Fruit fly (Drosophila melanogaster) whole organism, embryonic: ENCODE data around the gene CG14195.

Experiments
- CG1024 ChIP-seq: fragments of 200-800 bp; sonication (Bioruptor generic); IDR thresholded peaks from 2 replicates; pipeline ENCODE4 v1.3.6; 2022; ENCODE audit warnings: missing biosample characterization, missing genetic modification characterization
- CG10267 ChIP-seq: fragments of 200-800 bp; sonication (Bioruptor generic); optimal IDR thresholded peaks from 2 replicates; lab custom pipeline; 2018; ENCODE audit warnings: missing biosample characterization, mild to moderate bottlenecking, missing genetic modification characterization, moderate library complexity
- CG11093 ChIP-seq: fragments of 200-800 bp; sonication (Bioruptor generic); IDR thresholded peaks from 3 replicates; pipeline ENCODE4 v1.3.6; 2022; ENCODE audit warnings: missing biosample characterization, missing genetic modification characterization
- CG12744 ChIP-seq: fragments of 200-800 bp; sonication (Bioruptor generic); optimal IDR thresholded peaks from 2 replicates; lab custom pipeline; 2016; ENCODE audit warnings: missing biosample characterization, missing genetic modification characterization
- CG12769 ChIP-seq: fragments of 200-800 bp; sonication (Bioruptor generic); optimal IDR thresholded peaks from 2 replicates; lab custom pipeline; 2019; ENCODE audit warnings: missing biosample characterization, mild to moderate bottlenecking, missing genetic modification characterization, moderate library complexity
- CG13123 ChIP-seq: fragments of 200-800 bp; sonication (Bioruptor generic); optimal IDR thresholded peaks from 2 replicates; lab custom pipeline; 2016; ENCODE audit warnings: missing biosample characterization, missing genetic modification characterization
- CG16863 ChIP-seq: fragments of 200-800 bp; sonication (Bioruptor generic); optimal IDR thresholded peaks from 3 replicates; lab custom pipeline; 2016; ENCODE audit warnings: missing biosample characterization, missing genetic modification characterization
- CG17385 ChIP-seq: fragments of 200-800 bp; sonication (Bioruptor generic); optimal IDR thresholded peaks from 3 replicates; lab custom pipeline; 2018; ENCODE audit warnings: missing biosample characterization, mild to moderate bottlenecking, missing genetic modification characterization
- CG1832 ChIP-seq: fragments of 200-800 bp; sonication (Bioruptor generic); optimal IDR thresholded peaks from 2 replicates; lab custom pipeline; 2017; ENCODE audit warnings: missing biosample characterization, mild to moderate bottlenecking, missing genetic modification characterization, inconsistent platforms
- CG2116 ChIP-seq: fragments of 200-800 bp; sonication (Bioruptor generic); optimal IDR thresholded peaks from 3 replicates; lab custom pipeline; 2018; ENCODE audit warnings: missing biosample characterization, mild to moderate bottlenecking, missing genetic modification characterization
- CG31441 ChIP-seq: fragments of 200-800 bp; sonication (Bioruptor generic); IDR thresholded peaks from 2 replicates; pipeline ENCODE4 v1.3.6; 2022; ENCODE audit warnings: missing biosample characterization, missing genetic modification characterization
- CG3726 ChIP-seq: fragments of 200-800 bp; sonication (Bioruptor generic); IDR thresholded peaks from 3 replicates; pipeline ENCODE4, ENCODE4 v1.3.6; 2022; ENCODE audit warnings: missing biosample characterization, missing genetic modification characterization
- CG4617 ChIP-seq: fragments of 200-800 bp; sonication (Bioruptor generic); optimal IDR thresholded peaks from 3 replicates; lab custom pipeline; 2016; ENCODE audit warnings: missing biosample characterization, missing genetic modification characterization, borderline replicate concordance
- CG6254 ChIP-seq: fragments of 200-800 bp; sonication (Bioruptor generic); optimal IDR thresholded peaks from 3 replicates; lab custom pipeline; 2017; ENCODE audit warnings: mild to moderate bottlenecking, missing biosample characterization, missing genetic modification reagents, missing genetic modification characterization
- CG7786 ChIP-seq: fragments of 200-800 bp; sonication (Bioruptor generic); optimal IDR thresholded peaks from 2 replicates; lab custom pipeline; 2016; ENCODE audit warnings: missing biosample characterization, missing genetic modification characterization
- CG7928 ChIP-seq: fragments of 200-800 bp; sonication (Bioruptor generic); optimal IDR thresholded peaks from 2 replicates; lab custom pipeline; 2017; ENCODE audit warnings: missing biosample characterization, mild to moderate bottlenecking, missing genetic modification characterization
- Dip2 ChIP-seq: fragments of 200-800 bp; sonication (Bioruptor generic); IDR thresholded peaks from 2 replicates; pipeline ENCODE4 v1.3.6; 2022; ENCODE audit warnings: missing biosample characterization, missing genetic modification characterization
- E2f1 ChIP-seq: fragments of 200-800 bp; sonication (Bioruptor generic); IDR thresholded peaks from 2 replicates; pipeline ENCODE4 v1.3.6; 2022; ENCODE audit warnings: missing biosample characterization, missing genetic modification characterization
- E2f2 ChIP-seq: fragments of 200-800 bp; sonication (Bioruptor generic); IDR thresholded peaks from 2 replicates; pipeline ENCODE4 v1.3.6; 2022; ENCODE audit warnings: missing biosample characterization, missing genetic modification characterization
- Gsc ChIP-seq: fragments of 200-800 bp; sonication (Bioruptor generic); IDR thresholded peaks from 2 replicates; pipeline ENCODE4 v1.3.6; 2022; ENCODE audit warnings: missing biosample characterization, missing genetic modification characterization
- H15 ChIP-seq: fragments of 200-800 bp; sonication (Bioruptor generic); IDR thresholded peaks from 3 replicates; pipeline ENCODE4 v1.3.6; 2022; ENCODE audit warnings: missing biosample characterization, missing genetic modification characterization
- HLH4C ChIP-seq: fragments of 200-800 bp; sonication (Bioruptor generic); IDR thresholded peaks from 3 replicates; pipeline ENCODE4 v1.3.6; 2022; ENCODE audit warnings: missing biosample characterization, missing genetic modification characterization; ENCODE audit not compliant: partially characterized antibody
- Hmx ChIP-seq: fragments of 200-800 bp; sonication (Bioruptor generic); optimal IDR thresholded peaks from 2 replicates; lab custom pipeline; 2016; ENCODE audit warnings: missing biosample characterization, missing genetic modification characterization
- Hr51 ChIP-seq, 2 experiments: fragments of 200-800 bp; sonication (Bioruptor generic); optimal IDR thresholded peaks; 2 replicates in 1 of 2; 3 replicates in 1 of 2; lab custom pipeline; 2016 to 2018; ENCODE audit warnings: missing biosample characterization in 2 of 2, missing genetic modification characterization in 2 of 2, mild to moderate bottlenecking in 1 of 2, moderate library complexity in 1 of 2
- Lpt ChIP-seq: fragments of >200 bp; optimal IDR thresholded peaks from 2 replicates; lab custom pipeline; 2018; ENCODE audit warnings: missing biosample characterization, missing genetic modification characterization
- MBD-R2 ChIP-seq: fragments of 200-800 bp; sonication (Bioruptor generic); IDR thresholded peaks from 2 replicates; pipeline ENCODE4 v1.3.6; 2022; ENCODE audit warnings: missing biosample characterization, missing genetic modification characterization
- Nf-YB ChIP-seq: fragments of 200-800 bp; sonication (Bioruptor generic); optimal IDR thresholded peaks from 3 replicates; lab custom pipeline; 2019; ENCODE audit warnings: missing biosample characterization, mild to moderate bottlenecking, missing genetic modification characterization, moderate library complexity
- Ptx1 ChIP-seq: fragments of 200-800 bp; sonication (Bioruptor generic); IDR thresholded peaks from 2 replicates; pipeline ENCODE4 v1.3.6; 2022; ENCODE audit warnings: missing biosample characterization, missing genetic modification characterization
- Rx ChIP-seq: fragments of 200-800 bp; sonication (Bioruptor generic); IDR thresholded peaks from 2 replicates; pipeline ENCODE4 v1.3.6; 2022; ENCODE audit warnings: missing biosample characterization, missing genetic modification characterization
- Stat92E ChIP-seq, 3 experiments: fragments of >200 bp in 2 of 3; fragments of 200-800 bp in 1 of 3; sonication (Bioruptor generic) in 1 of 3; optimal IDR thresholded peaks; 2 replicates each; lab custom pipeline; 2017 to 2019; ENCODE audit warnings: missing biosample characterization in 3 of 3, missing genetic modification characterization in 3 of 3, mild to moderate bottlenecking in 1 of 3, moderate library complexity in 1 of 3
- Xbp1 ChIP-seq: fragments of 200-800 bp; sonication (Bioruptor generic); optimal IDR thresholded peaks from 3 replicates; lab custom pipeline; 2016; ENCODE audit warnings: missing biosample characterization, mild to moderate bottlenecking, missing genetic modification characterization
- bab2 ChIP-seq: fragments of 200-800 bp; sonication (Bioruptor generic); optimal IDR thresholded peaks from 2 replicates; lab custom pipeline; 2016; ENCODE audit warnings: missing biosample characterization, missing genetic modification characterization
- bowl ChIP-seq: fragments of 200-800 bp; sonication (Bioruptor generic); IDR thresholded peaks from 2 replicates; pipeline ENCODE4 v1.3.6; 2022; ENCODE audit warnings: missing biosample characterization, missing genetic modification characterization
- dm ChIP-seq: fragments of 200-800 bp; sonication (Bioruptor generic); optimal IDR thresholded peaks from 3 replicates; lab custom pipeline; 2016; ENCODE audit warnings: missing biosample characterization, missing genetic modification characterization
- emc ChIP-seq: fragments of 200-800 bp; sonication (Bioruptor generic); optimal IDR thresholded peaks from 2 replicates; lab custom pipeline; 2016; ENCODE audit warnings: missing biosample characterization, missing genetic modification characterization
- eyg ChIP-seq: fragments of 200-800 bp; sonication (Bioruptor generic); optimal IDR thresholded peaks from 3 replicates; lab custom pipeline; 2016; ENCODE audit warnings: missing biosample characterization, missing genetic modification characterization
- fu2 ChIP-seq: fragments of 200-800 bp; sonication (Bioruptor generic); optimal IDR thresholded peaks from 2 replicates; lab custom pipeline; 2016; ENCODE audit warnings: missing biosample characterization, missing genetic modification characterization
- grau ChIP-seq: fragments of 200-800 bp; optimal IDR thresholded peaks from 3 replicates; lab custom pipeline; 2019; ENCODE audit warnings: missing biosample characterization, mild to moderate bottlenecking, missing genetic modification characterization, moderate library complexity
- grn ChIP-seq: fragments of 200-800 bp; sonication (Bioruptor generic); optimal IDR thresholded peaks from 3 replicates; lab custom pipeline; 2017; ENCODE audit warnings: missing biosample characterization, missing genetic modification characterization
- gsb ChIP-seq: fragments of 200-800 bp; sonication (Bioruptor generic); IDR thresholded peaks from 2 replicates; pipeline ENCODE4 v1.3.6; 2022; ENCODE audit warnings: missing biosample characterization, missing genetic modification characterization
- inv ChIP-seq: fragments of 200-800 bp; sonication (Bioruptor generic); IDR thresholded peaks from 2 replicates; pipeline ENCODE4 v1.3.6; 2022; ENCODE audit warnings: missing biosample characterization, missing genetic modification characterization; ENCODE audit not compliant: partially characterized antibody
- lab ChIP-seq: fragments of 200-800 bp; sonication (Bioruptor generic); optimal IDR thresholded peaks from 3 replicates; lab custom pipeline; 2017; ENCODE audit warnings: missing biosample characterization, missing genetic modification characterization, mild to moderate bottlenecking, moderate library complexity, missing genetic modification reagents
- lmd ChIP-seq: fragments of 200-800 bp; sonication (Bioruptor generic); IDR thresholded peaks from 2 replicates; pipeline ENCODE4 v1.3.6; 2022; ENCODE audit warnings: missing biosample characterization, missing genetic modification characterization
- ranshi ChIP-seq: fragments of 200-800 bp; sonication (Bioruptor generic); IDR thresholded peaks from 2 replicates; pipeline ENCODE4 v1.3.6; 2022; ENCODE audit warnings: missing biosample characterization, missing genetic modification characterization
- sens ChIP-seq: fragments of 200-800 bp; sonication (Bioruptor generic); peaks from one replicate; lab custom pipeline; 2016; ENCODE audit warnings: missing biosample characterization, missing genetic modification characterization
- shn ChIP-seq: fragments of 200-800 bp; sonication (Bioruptor generic); optimal IDR thresholded peaks from 3 replicates; lab custom pipeline; 2016; ENCODE audit warnings: missing biosample characterization, missing genetic modification characterization
- so ChIP-seq: fragments of 200-800 bp; sonication (Bioruptor generic); IDR thresholded peaks from 3 replicates; pipeline ENCODE4 v1.3.6; 2022; ENCODE audit warnings: missing biosample characterization, missing genetic modification characterization
- sob ChIP-seq: fragments of 200-800 bp; sonication (Bioruptor generic); IDR thresholded peaks from 2 replicates; pipeline ENCODE4 v1.3.6; 2022; ENCODE audit warnings: missing biosample characterization, missing genetic modification characterization
- tap ChIP-seq: fragments of 200-800 bp; optimal IDR thresholded peaks from 3 replicates; lab custom pipeline; 2019; ENCODE audit warnings: missing biosample characterization, mild to moderate bottlenecking, missing genetic modification characterization, moderate library complexity
- zen ChIP-seq: fragments of 200-800 bp; sonication (Bioruptor generic); optimal IDR thresholded peaks from 3 replicates; lab custom pipeline; 2018; ENCODE audit warnings: missing biosample characterization, mild to moderate bottlenecking, missing genetic modification characterization, moderate library complexity
- zfh2 ChIP-seq: fragments of 200-800 bp; sonication (Bioruptor generic); optimal IDR thresholded peaks from 2 replicates; lab custom pipeline; 2016; ENCODE audit warnings: missing biosample characterization, missing genetic modification characterization

Gene CG14195

DNA sequence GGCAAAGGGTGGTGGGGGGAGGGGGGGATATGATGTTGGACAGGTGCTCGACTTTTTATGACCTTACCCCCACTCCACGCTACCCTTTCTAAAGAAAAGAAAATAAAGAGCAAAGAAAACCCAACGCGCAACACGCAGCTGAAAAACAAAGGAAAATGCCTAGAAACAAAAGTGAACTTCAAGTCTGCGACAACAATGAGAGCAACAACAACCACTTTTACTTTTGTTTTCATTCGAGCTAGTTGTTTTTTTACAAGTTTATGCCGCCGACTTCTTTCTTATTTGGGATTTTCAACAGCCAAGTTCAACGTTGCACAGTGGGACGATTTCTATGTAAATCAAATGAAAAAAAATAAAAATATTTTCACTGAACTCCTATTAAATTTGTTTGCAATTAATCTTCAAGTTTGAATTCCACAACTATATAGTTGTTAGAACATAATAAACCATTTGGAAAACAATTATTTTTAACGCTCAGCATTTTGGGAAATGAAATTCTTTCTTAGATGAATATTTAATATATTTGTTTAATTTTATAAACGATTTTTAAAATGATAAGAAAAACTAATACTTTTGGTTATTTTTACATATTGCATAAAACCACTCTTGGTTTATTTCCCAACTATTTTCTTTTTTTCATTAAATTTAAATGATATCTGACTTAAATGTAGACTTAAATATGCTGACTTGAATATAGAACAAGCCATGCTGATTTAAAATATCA lies 12.9 kb upstream of the CG14195 start (continued):
- TF ChIP-seq eyg, result no peak
- TF ChIP-seq CG10267, result peak; percentile 31
- TF ChIP-seq Xbp1, result no peak
- TF ChIP-seq MBD-R2 (GFP tag; lab: Robert Waterston, UW), result no peak
- TF ChIP-seq CG7928 (GFP tag; lab: Kevin White, UChicago), result no peak
- TF ChIP-seq Lpt (GFP tag; lab: Kevin White, UChicago), result no peak
- TF ChIP-seq Stat92E (GFP tag; optimal IDR thresholded peaks at IDR 0.05; lab: Kevin White, UChicago), result no peak
- TF ChIP-seq zfh2 (GFP tag; lab: Kevin White, UChicago), result no peak
- no peak for TF ChIP-seq H15 (GFP tag; lab: Robert Waterston, UW)
- TF ChIP-seq E2f2 (GFP tag; lab: Robert Waterston, UW), result no peak
- TF ChIP-seq shn (GFP tag; lab: Kevin White, UChicago), result no peak
- no peak for TF ChIP-seq E2f1 (GFP tag; lab: Robert Waterston, UW)
- no peak for TF ChIP-seq lmd (GFP tag; lab: Robert Waterston, UW)
- no peak for TF ChIP-seq gsb (GFP tag; lab: Robert Waterston, UW)
- TF ChIP-seq zen (tag; lab: Kevin White, UChicago), result no peak
- peak; percentile 7 for TF ChIP-seq CG2116 (GFP tag; lab: Kevin White, UChicago)
- no peak for TF ChIP-seq dm (GFP tag; lab: Kevin White, UChicago)
- no peak for TF ChIP-seq HLH4C
- no peak for TF ChIP-seq Ptx1 (GFP tag; lab: Robert Waterston, UW)
- TF ChIP-seq inv (GFP tag; lab: Robert Waterston, UW), result no peak
- TF ChIP-seq grn (GFP tag; lab: Kevin White, UChicago), result no peak
- no peak for TF ChIP-seq Hmx (GFP tag; lab: Kevin White, UChicago)
- TF ChIP-seq CG13123, result no peak
- TF ChIP-seq Gsc (GFP tag; lab: Robert Waterston, UW), result no peak
- TF ChIP-seq Dip2 (GFP tag; lab: Robert Waterston, UW), result no peak
- peak; percentile 46 for TF ChIP-seq sens (GFP tag; lab: Kevin White, UChicago)
- no peak for TF ChIP-seq fu2 (GFP tag; lab: Kevin White, UChicago)
- TF ChIP-seq CG1832, result no peak
- no peak for TF ChIP-seq CG11093 (GFP tag; lab: Robert Waterston, UW)
- TF ChIP-seq CG17385, result peak; percentile 38
- TF ChIP-seq grau, result peak; percentile 56
- no peak for TF ChIP-seq sob (GFP tag; lab: Robert Waterston, UW)
- peak; percentile 73; the same call in 1 of the 2 replicates for TF ChIP-seq CG31441 (GFP tag; lab: Robert Waterston, UW)
- TF ChIP-seq emc (GFP tag; lab: Kevin White, UChicago), result no peak
- no peak for TF ChIP-seq CG7786
- TF ChIP-seq CG4617 (GFP tag; lab: Kevin White, UChicago), result no peak
- TF ChIP-seq CG12769 (tag; lab: Kevin White, UChicago), result no peak
- TF ChIP-seq ranshi (GFP tag; lab: Robert Waterston, UW), result no peak
- peak; percentile 5 for TF ChIP-seq Nf-YB (GFP tag; lab: Kevin White, UChicago)
- peak in 1 of 2 experiments; percentile 65 for TF ChIP-seq Hr51 (GFP tag; optimal IDR thresholded peaks at IDR 0.05; lab: Kevin White, UChicago)
- no peak for TF ChIP-seq CG1024 (GFP tag; lab: Robert Waterston, UW)
- no peak for TF ChIP-seq CG6254 (GFP tag; lab: Kevin White, UChicago)
- no peak for TF ChIP-seq tap (tag; lab: Kevin White, UChicago)
- TF ChIP-seq bab2, result no peak
- no peak for TF ChIP-seq so (GFP tag; lab: Robert Waterston, UW)
- TF ChIP-seq CG12744, result no peak
- no peak for TF ChIP-seq CG3726
- no peak for TF ChIP-seq Rx (GFP tag; lab: Robert Waterston, UW)
- TF ChIP-seq bowl (GFP tag; lab: Robert Waterston, UW), result no peak
- peak; percentile 20 for TF ChIP-seq lab
- no peak for TF ChIP-seq CG16863 (GFP tag; lab: Kevin White, UChicago)
